Fruit fly (Drosophila melanogaster): ENCODE measurements around the gene CG17350.

- TF ChIP-seq br (GFP tag; optimal IDR thresholded peaks at IDR 0.05) (no peak), Myc (optimal IDR thresholded peaks at IDR 0.05) (no peak), pan (optimal IDR thresholded peaks at IDR 0.05) (no peak), N (GFP tag; optimal IDR thresholded peaks at IDR 0.05) (no peak)
Observed at dm6 chr2L:19366730-19367129, 14.0 kb upstream of the CG17350 start.

All from whole organism, wandering third instar larva.